Worm (Caenorhabditis elegans): ENCODE results near the gene nlp-18.

DNA sequence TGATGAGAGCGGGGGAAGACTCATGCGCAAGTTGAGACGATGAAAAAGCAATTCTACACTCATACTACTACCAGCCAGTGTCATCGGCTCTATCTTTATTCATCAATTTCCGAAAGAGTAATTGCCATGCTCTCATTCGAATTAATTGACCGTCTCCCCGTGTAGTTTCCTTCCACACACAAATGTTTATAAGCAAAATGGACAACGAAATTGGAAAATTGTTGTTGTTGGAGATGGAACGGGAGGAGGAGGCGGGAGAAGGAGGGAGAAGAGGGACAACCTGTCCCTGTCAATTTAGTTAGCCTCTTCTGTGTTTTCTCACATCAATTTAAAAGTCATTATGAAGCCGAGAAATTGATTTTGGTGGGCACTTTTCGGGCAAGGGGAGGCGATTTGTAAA, 42.4 kb upstream of the nlp-18 start:
- TF ChIP-seq W03F9.2 (tag; optimal IDR thresholded peaks at IDR 0.05), result no peak
- no peak for TF ChIP-seq dao-5 (tag; optimal IDR thresholded peaks at IDR 0.05)
- TF ChIP-seq him-1 (tag; optimal IDR thresholded peaks at IDR 0.05), result no peak
